Fruit fly (Drosophila melanogaster): ENCODE results near the gene Mat89Ba.

DNA sequence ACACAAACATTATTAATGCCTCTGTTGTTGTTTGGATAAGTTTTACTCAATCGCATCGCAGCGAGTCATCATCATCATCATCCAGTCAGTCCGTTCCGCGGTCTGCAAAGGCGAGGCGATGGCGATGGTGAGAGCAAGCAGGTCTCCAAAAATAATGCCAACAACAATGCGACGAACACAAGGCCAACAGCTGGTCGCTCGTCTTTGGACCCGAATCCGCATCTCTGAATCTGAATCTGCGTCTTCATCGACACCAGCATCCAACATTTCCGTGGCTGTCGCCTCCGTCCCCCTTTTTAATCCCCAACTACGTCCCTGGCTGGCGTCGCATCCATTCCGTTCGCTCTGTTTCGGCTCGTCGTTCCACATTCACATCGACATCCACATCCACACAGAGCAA is 37.9 kb downstream of the Mat89Ba start:
- no peak for TF ChIP-seq N (GFP tag; optimal IDR thresholded peaks at IDR 0.05)
- no peak for TF ChIP-seq OdsH (GFP tag; optimal IDR thresholded peaks at IDR 0.05)
